Worm (Caenorhabditis elegans): ENCODE measurements around the gene fbxa-4.

DNA sequence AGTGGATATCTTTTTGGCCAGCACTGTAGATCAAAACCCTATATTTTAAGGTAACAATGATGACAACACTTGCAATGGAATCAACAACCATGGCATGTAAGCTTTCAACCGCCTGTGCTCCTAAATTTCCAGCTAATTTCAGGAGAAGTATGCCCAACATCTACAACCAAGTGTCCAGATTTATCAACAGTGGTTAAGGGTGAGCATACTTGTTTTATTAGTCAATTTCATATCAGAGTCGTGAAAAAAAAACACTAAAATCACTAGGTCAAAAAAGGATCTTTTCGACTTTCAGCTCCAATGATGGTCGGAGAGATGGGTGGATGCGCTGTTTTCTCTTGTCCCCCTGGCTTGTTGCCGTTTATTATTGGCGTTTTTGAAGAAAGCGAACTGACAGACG is 11.3 kb downstream of the fbxa-4 start, which contains the start of gene F16G10.1:
- no peak for TF ChIP-seq mdl-1 (tag; optimal IDR thresholded peaks at IDR 0.05)
- TF ChIP-seq fkh-10 (GFP tag; optimal IDR thresholded peaks at IDR 0.05): no peak
- no peak for TF ChIP-seq egl-27 (tag; optimal IDR thresholded peaks at IDR 0.05)
- TF ChIP-seq ceh-82 (tag; optimal IDR thresholded peaks at IDR 0.05): no peak
- no peak for TF ChIP-seq lir-3 (tag; optimal IDR thresholded peaks at IDR 0.05)
- TF ChIP-seq unc-130 (GFP tag; optimal IDR thresholded peaks at IDR 0.05): no peak
